Fruit fly (Drosophila melanogaster): Measurements from ENCODE around the gene Galphaf.

Gene Galphaf

DNA sequence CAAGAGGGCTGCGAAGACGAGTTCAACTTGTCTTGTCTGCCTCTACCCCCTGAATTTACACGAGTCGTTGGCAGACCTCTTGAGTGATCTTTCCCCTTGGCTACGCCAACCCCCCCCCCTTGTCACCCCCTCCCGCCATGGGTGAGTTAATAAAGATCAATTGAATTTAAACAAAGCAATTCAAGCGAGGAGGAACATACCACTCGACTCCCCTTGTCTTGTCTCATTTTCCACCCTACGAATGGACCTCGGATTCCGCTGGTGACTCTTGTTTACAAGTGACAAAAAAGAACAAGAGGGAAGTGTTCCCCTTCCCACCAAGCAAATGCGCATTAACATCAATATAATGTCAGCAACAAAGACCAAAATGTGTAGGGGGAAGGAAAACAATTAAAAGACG, 35.1 kb upstream of the Galphaf start (continued):
- TF ChIP-seq CG31365 (tag; optimal IDR thresholded peaks at IDR 0.05) (no peak), NfI (GFP tag; optimal IDR thresholded peaks at IDR 0.05) (no peak), sisA (GFP tag; IDR thresholded peaks at IDR 0.05) (no peak), CG31224 (GFP tag; IDR thresholded peaks at IDR 0.05) (no peak), Sox100B (GFP tag; optimal IDR thresholded peaks at IDR 0.05) (no peak), CG6175 (GFP tag; IDR thresholded peaks at IDR 0.05) (no peak), luna (GFP tag; optimal IDR thresholded peaks at IDR 0.05) (no peak), ems (GFP tag; optimal IDR thresholded peaks at IDR 0.05) (no peak), mirr (GFP tag; optimal IDR thresholded peaks at IDR 0.05) (peak; percentile 1), B-H1 (GFP tag; IDR thresholded peaks at IDR 0.05) (no peak), CG34224 (GFP tag; IDR thresholded peaks at IDR 0.05; ENCODE audit: partially characterized antibody) (no peak), ara (GFP tag; IDR thresholded peaks at IDR 0.05) (peak; percentile 42; the same call in 1 of the 2 replicates), Doc3 (GFP tag; IDR thresholded peaks at IDR 0.05; ENCODE audit: partially characterized antibody) (no peak), mam (GFP tag; optimal IDR thresholded peaks at IDR 0.05) (no peak), nau (GFP tag; optimal IDR thresholded peaks at IDR 0.05) (no peak), trem (tag; optimal IDR thresholded peaks at IDR 0.05) (no peak), tup (GFP tag; optimal IDR thresholded peaks at IDR 0.05) (no peak), TFAM (GFP tag; optimal IDR thresholded peaks at IDR 0.05) (no peak)

DNA sequence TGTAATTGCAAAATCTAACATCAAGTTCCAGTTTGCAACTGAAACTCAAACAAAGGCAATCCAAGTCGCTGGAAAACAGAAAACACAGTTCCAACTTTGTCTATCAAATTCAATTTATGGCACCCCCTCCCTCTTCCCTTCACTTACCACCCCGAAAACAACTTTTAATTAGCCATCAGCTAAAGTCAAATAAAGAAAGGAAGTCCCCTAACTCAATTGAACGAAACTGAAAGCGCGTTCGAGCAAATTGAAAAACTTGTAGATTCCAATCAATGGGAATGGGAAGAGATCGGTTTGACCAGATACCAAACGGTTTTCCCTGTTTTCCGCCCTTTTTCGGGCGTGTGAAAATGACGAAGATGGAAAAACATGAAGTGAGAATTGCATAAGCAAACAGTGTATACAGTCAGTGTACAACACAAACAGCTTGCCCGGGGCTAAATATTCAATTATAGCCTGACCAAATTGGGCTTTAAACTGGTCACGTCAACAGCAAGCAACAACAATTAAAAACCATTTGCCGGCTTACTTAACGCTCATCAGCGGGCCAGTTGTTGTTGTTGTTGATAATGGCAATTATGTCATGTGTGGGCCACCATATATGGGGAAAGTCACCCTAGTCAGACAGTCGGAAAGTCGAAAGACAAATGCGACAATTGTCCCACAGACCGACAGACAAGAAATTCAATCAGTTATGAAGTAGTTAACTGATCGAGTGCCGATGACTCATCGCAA, 31.7 kb upstream of the Galphaf start:
- TF ChIP-seq ase (GFP tag; IDR thresholded peaks at IDR 0.05) (0 out of 3 replicates have a peak, but pooled peaks have one; percentile 12), eve (GFP tag; optimal IDR thresholded peaks at IDR 0.05) (peak in 1 of 2 experiments; percentile 54), CG13624 (GFP tag; optimal IDR thresholded peaks at IDR 0.05) (no peak), CG11398 (GFP tag; optimal IDR thresholded peaks at IDR 0.05) (no peak), Med (GFP tag) (peak; percentile 71), crol (GFP tag; IDR thresholded peaks at IDR 0.05) (peak; percentile 64), repo (GFP tag; optimal IDR thresholded peaks at IDR 0.05) (no peak), cad (GFP tag; optimal IDR thresholded peaks at IDR 0.05) (no peak), wek (GFP tag; optimal IDR thresholded peaks at IDR 0.05) (peak; percentile 29), CG11560 (tag; IDR thresholded peaks at IDR 0.05) (no peak), fd64A (GFP tag; optimal IDR thresholded peaks at IDR 0.05) (peak; percentile 23), CG1529 (GFP tag; optimal IDR thresholded peaks at IDR 0.05) (peak; percentile 18), vvl (GFP tag; IDR thresholded peaks at IDR 0.05) (0 out of 2 replicates have a peak, but pooled peaks have one; percentile 7), Sin3A (optimal IDR thresholded peaks at IDR 0.05) (no peak), CG7745 (tag; optimal IDR thresholded peaks at IDR 0.05) (no peak), CG6689 (GFP tag; IDR thresholded peaks at IDR 0.05) (0 out of 2 replicates have a peak, but pooled peaks have one; percentile 11), gcm (GFP tag; optimal IDR thresholded peaks at IDR 0.05) (peak; percentile 23), schlank (tag; optimal IDR thresholded peaks at IDR 0.05) (no peak), gfzf (GFP tag; optimal IDR thresholded peaks at IDR 0.05) (no peak), lab (GFP tag; optimal IDR thresholded peaks at IDR 0.05) (peak; percentile 25), CG30431 (GFP tag; optimal IDR thresholded peaks at IDR 0.05) (no peak), ATbp (GFP tag; optimal IDR thresholded peaks at IDR 0.05) (peak; percentile 19), CG2678 (tag; optimal IDR thresholded peaks at IDR 0.05) (peak; percentile 20), Dll (GFP tag; IDR thresholded peaks at IDR 0.05; ENCODE audit: partially characterized antibody) (no peak), Oaz (GFP tag; IDR thresholded peaks at IDR 0.05) (no peak), Hr39 (optimal IDR thresholded peaks at IDR 0.05) (no peak), toy (GFP tag; IDR thresholded peaks at IDR 0.05) (no peak), tio (GFP tag; optimal IDR thresholded peaks at IDR 0.05) (no peak), Sox100B (GFP tag; optimal IDR thresholded peaks at IDR 0.05) (peak; percentile 11), Poxn (GFP tag; IDR thresholded peaks at IDR 0.05) (0 out of 2 replicates have a peak, but pooled peaks have one; percentile 11), ap (GFP tag; IDR thresholded peaks at IDR 0.05) (no peak), Ssrp (tag; optimal IDR thresholded peaks at IDR 0.05) (no peak), Bgb (GFP tag; IDR thresholded peaks at IDR 0.05; ENCODE audit: partially characterized antibody) (no peak)

Measured in whole organism, embryonic.